Worm (Caenorhabditis elegans): ENCODE data around the gene fahd-1.

- TF ChIP-seq ets-7 (tag; optimal IDR thresholded peaks at IDR 0.05) (no peak), sea-1 (GFP tag; conservative IDR thresholded peaks at IDR 0.05) (no peak), hnd-1 (tag; optimal IDR thresholded peaks at IDR 0.05) (no peak), tbx-37 (GFP tag; conservative IDR thresholded peaks at IDR 0.05) (no peak), flt-1 (GFP tag; IDR thresholded peaks at IDR 0.05) (no peak), ama-1 (optimal IDR thresholded peaks at IDR 0.05) (no peak), ceh-36 (tag; optimal IDR thresholded peaks at IDR 0.05) (no peak), aly-1 (tag; optimal IDR thresholded peaks at IDR 0.05) (no peak), F13C5.2 (tag; optimal IDR thresholded peaks at IDR 0.05) (no peak), scrt-1 (GFP tag; IDR thresholded peaks at IDR 0.05) (no peak)
Measured at ce11 chrIII:7925968-7926367, 33.9 kb downstream of the fahd-1 start.
